Fruit fly (Drosophila melanogaster) whole organism, embryonic: ENCODE results near the gene defl.

ENCODE experiments used
- Abd-B ChIP-seq: fragments of 200-800 bp; sonication (Bioruptor generic); optimal IDR thresholded peaks from 2 replicates; lab custom pipeline; 2018; ENCODE audit warnings: missing biosample characterization, mild to moderate bottlenecking, missing genetic modification characterization, moderate library complexity
- Atf-2 ChIP-seq: fragments of 200-800 bp; sonication (Bioruptor generic); optimal IDR thresholded peaks from 2 replicates; lab custom pipeline; 2016; ENCODE audit warnings: missing biosample characterization, missing genetic modification characterization
- Atf6 ChIP-seq: fragments of 200-800 bp; sonication (Bioruptor generic); IDR thresholded peaks from 2 replicates; pipeline ENCODE4 v1.3.6; 2022; ENCODE audit warnings: missing biosample characterization, missing genetic modification characterization
- CG10321 ChIP-seq: fragments of 200-800 bp; sonication (Bioruptor generic); IDR thresholded peaks from 2 replicates; pipeline ENCODE4 v1.3.6; 2022; ENCODE audit warnings: missing biosample characterization, missing genetic modification characterization
- CG10979 ChIP-seq: fragments of 200-800 bp; sonication (Bioruptor generic); optimal IDR thresholded peaks from 2 replicates; lab custom pipeline; 2018; ENCODE audit warnings: missing biosample characterization, mild to moderate bottlenecking, missing genetic modification characterization, moderate library complexity
- CG11504 ChIP-seq: fragments of 200-800 bp; sonication (Bioruptor generic); optimal IDR thresholded peaks from 3 replicates; lab custom pipeline; 2019; ENCODE audit warnings: missing biosample characterization, mild to moderate bottlenecking, missing genetic modification characterization, moderate library complexity
- CG12219 ChIP-seq: fragments of 200-800 bp; sonication (Bioruptor generic); optimal IDR thresholded peaks from 3 replicates; lab custom pipeline; 2018; ENCODE audit warnings: missing biosample characterization, mild to moderate bottlenecking, missing genetic modification characterization
- CG12299 ChIP-seq: fragments of 200-800 bp; sonication (Bioruptor generic); optimal IDR thresholded peaks from 2 replicates; lab custom pipeline; 2018; ENCODE audit warnings: missing biosample characterization, mild to moderate bottlenecking, missing genetic modification characterization
- CG14667 ChIP-seq: fragments of 200-800 bp; sonication (Bioruptor generic); IDR thresholded peaks from 2 replicates; pipeline ENCODE4 v1.3.6; 2022; ENCODE audit warnings: missing biosample characterization, missing genetic modification characterization
- CG14710 ChIP-seq: fragments of 200-800 bp; sonication (Bioruptor generic); optimal IDR thresholded peaks from 3 replicates; lab custom pipeline; 2019; ENCODE audit warnings: missing biosample characterization, mild to moderate bottlenecking, missing genetic modification characterization, moderate library complexity
- CG1529 ChIP-seq: fragments of 200-800 bp; sonication (Bioruptor generic); optimal IDR thresholded peaks from 3 replicates; lab custom pipeline; 2018; ENCODE audit warnings: missing biosample characterization, missing genetic modification characterization
- CG1602 ChIP-seq: fragments of 200-800 bp; sonication (Bioruptor generic); optimal IDR thresholded peaks from 3 replicates; lab custom pipeline; 2016; ENCODE audit warnings: missing biosample characterization, missing genetic modification characterization
- CG16779 ChIP-seq: fragments of 200-800 bp; sonication (Bioruptor generic); IDR thresholded peaks from 2 replicates; pipeline ENCODE4 v1.3.6; 2022; ENCODE audit warnings: missing biosample characterization, missing genetic modification characterization
- CG16863 ChIP-seq: fragments of 200-800 bp; sonication (Bioruptor generic); optimal IDR thresholded peaks from 3 replicates; lab custom pipeline; 2016; ENCODE audit warnings: missing biosample characterization, missing genetic modification characterization
- CG18262 ChIP-seq: fragments of 200-800 bp; optimal IDR thresholded peaks from 3 replicates; lab custom pipeline; 2019; ENCODE audit warnings: missing biosample characterization, mild to moderate bottlenecking, missing genetic modification characterization, moderate library complexity
- CG18476 ChIP-seq: fragments of 200-800 bp; sonication (Bioruptor generic); optimal IDR thresholded peaks from 2 replicates; lab custom pipeline; 2016; ENCODE audit warnings: missing biosample characterization, mild to moderate bottlenecking, missing genetic modification characterization
- CG18619 ChIP-seq: fragments of 200-800 bp; sonication (Bioruptor generic); optimal IDR thresholded peaks from 3 replicates; lab custom pipeline; 2017; ENCODE audit warnings: missing biosample characterization, mild to moderate bottlenecking, missing genetic modification characterization
- CG3065 ChIP-seq: fragments of 200-800 bp; sonication (Bioruptor generic); optimal IDR thresholded peaks from 2 replicates; lab custom pipeline; 2016; ENCODE audit warnings: missing biosample characterization, missing genetic modification characterization
- CG34376 ChIP-seq: fragments of 200-800 bp; sonication (Bioruptor generic); optimal IDR thresholded peaks from 2 replicates; lab custom pipeline; 2018; ENCODE audit warnings: missing biosample characterization, mild to moderate bottlenecking, missing genetic modification characterization
- CG3726 ChIP-seq: fragments of 200-800 bp; sonication (Bioruptor generic); IDR thresholded peaks from 3 replicates; pipeline ENCODE4, ENCODE4 v1.3.6; 2022; ENCODE audit warnings: missing biosample characterization, missing genetic modification characterization
- CG4820 ChIP-seq: fragments of 200-800 bp; sonication (Bioruptor generic); optimal IDR thresholded peaks from 3 replicates; lab custom pipeline; 2016; ENCODE audit warnings: missing biosample characterization, missing genetic modification characterization
- CG6254 ChIP-seq: fragments of 200-800 bp; sonication (Bioruptor generic); optimal IDR thresholded peaks from 3 replicates; lab custom pipeline; 2017; ENCODE audit warnings: mild to moderate bottlenecking, missing biosample characterization, missing genetic modification reagents, missing genetic modification characterization
- CG7271 ChIP-seq: fragments of 200-800 bp; sonication (Bioruptor generic); optimal IDR thresholded peaks from 2 replicates; lab custom pipeline; 2018; ENCODE audit warnings: missing biosample characterization, mild to moderate bottlenecking, missing genetic modification characterization, moderate library complexity
- CG8089 ChIP-seq: fragments of 200-800 bp; sonication (Bioruptor generic); optimal IDR thresholded peaks from 3 replicates; lab custom pipeline; 2016; ENCODE audit warnings: missing biosample characterization, missing genetic modification characterization
- CG9797 ChIP-seq: fragments of 200-800 bp; sonication (Bioruptor generic); optimal IDR thresholded peaks from 3 replicates; lab custom pipeline; 2018; ENCODE audit warnings: missing biosample characterization, mild to moderate bottlenecking, missing genetic modification characterization
- CTCF ChIP-seq: fragments of 200-800 bp; sonication (Bioruptor generic); optimal IDR thresholded peaks from 2 replicates; lab custom pipeline; 2017; ENCODE audit warnings: missing biosample characterization, mild to moderate bottlenecking, missing genetic modification characterization, moderate library complexity
- Dip3 ChIP-seq: fragments of 200-800 bp; sonication (Bioruptor generic); optimal IDR thresholded peaks from 3 replicates; lab custom pipeline; 2016; ENCODE audit warnings: missing biosample characterization, missing genetic modification characterization
- GATAe ChIP-seq: fragments of 200-800 bp; sonication (Bioruptor generic); conservative IDR thresholded peaks from 2 replicates; pipeline ENCODE4 v1.3.6; 2022; ENCODE audit warnings: missing biosample characterization, missing genetic modification characterization
- HmgZ ChIP-seq: fragments of 200-800 bp; sonication (Bioruptor generic); optimal IDR thresholded peaks from 2 replicates; lab custom pipeline; 2018; ENCODE audit warnings: missing biosample characterization, mild to moderate bottlenecking, missing genetic modification characterization
- Lim3 ChIP-seq: fragments of 200-800 bp; sonication (Bioruptor generic); IDR thresholded peaks from 2 replicates; pipeline ENCODE4 v1.3.6; 2022; ENCODE audit warnings: missing biosample characterization, missing genetic modification characterization
- Med ChIP-seq: fragments of 200-800 bp; sonication (Bioruptor generic); peaks from one replicate; lab custom pipeline; 2016; ENCODE audit warnings: missing biosample characterization, missing genetic modification characterization, mild to moderate bottlenecking, inconsistent platforms, moderate library complexity
- Meics ChIP-seq: fragments of 200-800 bp; sonication (Bioruptor generic); optimal IDR thresholded peaks from 2 replicates; lab custom pipeline; 2017; ENCODE audit warnings: missing biosample characterization, mild to moderate bottlenecking, missing genetic modification characterization
- Nf-YA ChIP-seq: fragments of 200-800 bp; sonication (Bioruptor generic); IDR thresholded peaks from 2 replicates; pipeline ENCODE4 v1.3.6; 2022; ENCODE audit warnings: missing biosample characterization, missing genetic modification characterization
- Side ChIP-seq: fragments of 200-800 bp; sonication (Bioruptor generic); optimal IDR thresholded peaks from 2 replicates; lab custom pipeline; 2016; ENCODE audit warnings: missing biosample characterization, missing genetic modification characterization
- Sin3A ChIP-seq: fragments of >200 bp; optimal IDR thresholded peaks from 2 replicates; lab custom pipeline; 2018
- Sox100B ChIP-seq: fragments of 200-800 bp; sonication (Bioruptor generic); optimal IDR thresholded peaks from 3 replicates; lab custom pipeline; 2018; ENCODE audit warnings: missing biosample characterization, mild to moderate bottlenecking, missing genetic modification characterization
- ap ChIP-seq: fragments of 200-800 bp; sonication (Bioruptor generic); IDR thresholded peaks from 2 replicates; pipeline ENCODE4 v1.3.6; 2022; ENCODE audit warnings: missing biosample characterization, missing genetic modification characterization
- bigmax ChIP-seq: fragments of 200-800 bp; sonication (Bioruptor generic); optimal IDR thresholded peaks from 2 replicates; lab custom pipeline; 2018; ENCODE audit warnings: missing biosample characterization, mild to moderate bottlenecking, missing genetic modification characterization
- dmrt99B ChIP-seq: fragments of 200-800 bp; sonication (Bioruptor generic); optimal IDR thresholded peaks from 2 replicates; lab custom pipeline; 2018; ENCODE audit warnings: missing biosample characterization, mild to moderate bottlenecking, missing genetic modification characterization, moderate library complexity
- emc ChIP-seq: fragments of 200-800 bp; sonication (Bioruptor generic); optimal IDR thresholded peaks from 2 replicates; lab custom pipeline; 2016; ENCODE audit warnings: missing biosample characterization, missing genetic modification characterization
- fd3F ChIP-seq: fragments of 200-800 bp; sonication (Bioruptor generic); optimal IDR thresholded peaks from 2 replicates; lab custom pipeline; 2018; ENCODE audit warnings: missing biosample characterization, mild to moderate bottlenecking, missing genetic modification characterization, moderate library complexity
- fd64A ChIP-seq: fragments of 200-800 bp; sonication (Bioruptor generic); optimal IDR thresholded peaks from 3 replicates; lab custom pipeline; 2018; ENCODE audit warnings: missing biosample characterization, mild to moderate bottlenecking, missing genetic modification characterization
- fd96Cb ChIP-seq: fragments of 200-800 bp; sonication (Bioruptor generic); optimal IDR thresholded peaks from 2 replicates; lab custom pipeline; 2018; ENCODE audit warnings: missing biosample characterization, mild to moderate bottlenecking, missing genetic modification characterization, moderate library complexity
- gcm ChIP-seq: fragments of 200-800 bp; sonication (Bioruptor generic); optimal IDR thresholded peaks from 2 replicates; lab custom pipeline; 2019; ENCODE audit warnings: missing biosample characterization, mild to moderate bottlenecking, missing genetic modification characterization, moderate library complexity
- gro ChIP-seq: fragments of 200-800 bp; sonication (Bioruptor generic); optimal IDR thresholded peaks from 2 replicates; lab custom pipeline; 2016; ENCODE audit warnings: missing biosample characterization, missing genetic modification characterization
- gsb ChIP-seq: fragments of 200-800 bp; sonication (Bioruptor generic); IDR thresholded peaks from 2 replicates; pipeline ENCODE4 v1.3.6; 2022; ENCODE audit warnings: missing biosample characterization, missing genetic modification characterization
- lola ChIP-seq, 3 experiments: fragments of >200 bp in 2 of 3; fragments of 200-800 bp in 1 of 3; sonication (Bioruptor generic) in 1 of 3; optimal IDR thresholded peaks; 2 replicates each; lab custom pipeline; 2017 to 2019; ENCODE audit warnings: missing biosample characterization in 3 of 3, missing genetic modification characterization in 3 of 3, mild to moderate bottlenecking in 1 of 3, moderate library complexity in 1 of 3
- nerfin-2 ChIP-seq: fragments of 200-800 bp; sonication (Bioruptor generic); IDR thresholded peaks from 2 replicates; pipeline ENCODE4 v1.3.6; 2022; ENCODE audit warnings: missing biosample characterization, missing genetic modification characterization; ENCODE audit not compliant: partially characterized antibody
- org-1 ChIP-seq: fragments of 200-800 bp; sonication (Bioruptor generic); optimal IDR thresholded peaks from 2 replicates; lab custom pipeline; 2017; ENCODE audit warnings: missing biosample characterization, missing genetic modification characterization
- pum ChIP-seq: fragments of 200-800 bp; sonication (Bioruptor generic); optimal IDR thresholded peaks from 2 replicates; lab custom pipeline; 2016; ENCODE audit warnings: missing biosample characterization, missing genetic modification characterization
- row ChIP-seq: fragments of 200-800 bp; sonication (Bioruptor generic); IDR thresholded peaks from 3 replicates; pipeline ENCODE4 v1.3.6; 2022; ENCODE audit warnings: missing biosample characterization, missing genetic modification characterization
- tap ChIP-seq: fragments of 200-800 bp; optimal IDR thresholded peaks from 3 replicates; lab custom pipeline; 2019; ENCODE audit warnings: missing biosample characterization, mild to moderate bottlenecking, missing genetic modification characterization, moderate library complexity
- tx ChIP-seq: fragments of 200-800 bp; sonication (Bioruptor generic); optimal IDR thresholded peaks from 2 replicates; lab custom pipeline; 2016; ENCODE audit warnings: missing biosample characterization, missing genetic modification characterization

The defl gene

dm6 chr3L:9742342-9742741 is 19.1 kb downstream of the defl start (continued):
- TF ChIP-seq gro (GFP tag; lab: Kevin White, UChicago) (no peak), CG16863 (GFP tag; lab: Kevin White, UChicago) (no peak), Atf-2 (GFP tag; lab: Kevin White, UChicago) (no peak), CG16779 (GFP tag; lab: Robert Waterston, UW) (no peak), CG18262 (tag; lab: Kevin White, UChicago) (peak; percentile 55), Meics (no peak), Lim3 (no peak), CG12299 (no peak), row (GFP tag; lab: Robert Waterston, UW) (0 out of 3 replicates have a peak, but pooled peaks have one; percentile 14), CG12219 (GFP tag; lab: Kevin White, UChicago) (no peak), CG11504 (tag; lab: Kevin White, UChicago) (peak; percentile 14), emc (GFP tag; lab: Kevin White, UChicago) (no peak), Side (GFP tag; lab: Kevin White, UChicago) (no peak), Sin3A (lab: Kevin White, UChicago) (no peak), org-1 (GFP tag; lab: Kevin White, UChicago) (no peak), CG10321 (GFP tag; lab: Robert Waterston, UW) (no peak), lola (GFP tag; optimal IDR thresholded peaks at IDR 0.05; lab: Kevin White, UChicago) (peak in 1 of 3 experiments; percentile 27), CG1529 (GFP tag; lab: Kevin White, UChicago) (no peak), tap (tag; lab: Kevin White, UChicago) (no peak), CG7271 (tag; lab: Kevin White, UChicago) (no peak), Abd-B (GFP tag; lab: Kevin White, UChicago) (no peak), CG8089 (GFP tag; lab: Kevin White, UChicago) (no peak), HmgZ (no peak), ap (GFP tag; lab: Robert Waterston, UW) (no peak), GATAe (GFP tag; lab: Robert Waterston, UW) (no peak), gsb (no peak), CTCF (GFP tag; lab: Kevin White, UChicago) (no peak), gcm (GFP tag; lab: Kevin White, UChicago) (no peak), CG4820 (GFP tag; lab: Kevin White, UChicago) (no peak), bigmax (GFP tag; lab: Kevin White, UChicago) (no peak), CG3726 (no peak), CG10979 (peak; percentile 58), Nf-YA (GFP tag; lab: Robert Waterston, UW) (no peak), CG18619 (GFP tag; lab: Kevin White, UChicago) (no peak), CG1602 (GFP tag; lab: Kevin White, UChicago) (no peak), CG3065 (GFP tag; lab: Kevin White, UChicago) (no peak), tx (no peak), fd96Cb (peak; percentile 6), CG18476 (GFP tag; lab: Kevin White, UChicago) (no peak), nerfin-2 (GFP tag; lab: Robert Waterston, UW) (no peak), Dip3 (GFP tag; lab: Kevin White, UChicago) (no peak), fd3F (GFP tag; lab: Kevin White, UChicago) (no peak), Sox100B (peak; percentile 1), dmrt99B (tag; lab: Kevin White, UChicago) (peak; percentile 3), CG34376 (GFP tag; lab: Kevin White, UChicago) (no peak), CG9797 (GFP tag; lab: Kevin White, UChicago) (no peak), CG14710 (tag; lab: Kevin White, UChicago) (peak; percentile 50), Atf6 (GFP tag; lab: Robert Waterston, UW) (no peak), CG14667 (no peak), fd64A (no peak), Med (GFP tag; lab: Kevin White, UChicago) (peak; percentile 8), pum (GFP tag; lab: Kevin White, UChicago) (no peak), CG6254 (GFP tag; lab: Kevin White, UChicago) (no peak)
